Worm (Caenorhabditis elegans) whole organism, mixed stage, embryonic: ENCODE results near the gene lab-2.

Experiments
- M03D4.4 ChIP-seq: sonication (generic microtip); optimal IDR thresholded peaks from 2 replicates; lab custom pipeline; 2017; ENCODE audit warnings: mild to moderate bottlenecking, missing genetic modification characterization, missing compliant biosample characterization
- ceh-39 ChIP-seq: fragments of 150-350 bp; optimal IDR thresholded peaks from 2 replicates; lab custom pipeline; 2014; ENCODE audit warnings: missing biosample characterization, missing genetic modification characterization
- drap-1 ChIP-seq: fragments of 200-800 bp; sonication (Bioruptor generic); optimal IDR thresholded peaks from 3 replicates; lab custom pipeline; 2018; ENCODE audit warnings: mild to moderate bottlenecking, missing genetic modification characterization, missing compliant biosample characterization
- elt-1 ChIP-seq: sonication (generic microtip); optimal IDR thresholded peaks from 2 replicates; lab custom pipeline; 2017; ENCODE audit warnings: missing genetic modification characterization, mild to moderate bottlenecking, missing compliant biosample characterization, antibody characterized with exemption, moderate library complexity, borderline replicate concordance; ENCODE audit not compliant: insufficient read depth
- elt-3 ChIP-seq: fragments of 150-350 bp; optimal IDR thresholded peaks from 2 replicates; lab custom pipeline; 2014; ENCODE audit warnings: missing biosample characterization, missing genetic modification characterization
- flh-1 ChIP-seq: fragments of 200-800 bp; sonication (Bioruptor generic); optimal IDR thresholded peaks from 2 replicates; lab custom pipeline; 2018; ENCODE audit warnings: mild to moderate bottlenecking, missing genetic modification characterization, moderate library complexity, missing compliant biosample characterization
- lsy-2 ChIP-seq: fragments of 150-350 bp; optimal IDR thresholded peaks from 2 replicates; lab custom pipeline; 2014; ENCODE audit warnings: missing biosample characterization, missing genetic modification characterization
- mab-5 ChIP-seq: fragments of 150-350 bp; optimal IDR thresholded peaks from 2 replicates; lab custom pipeline; 2014; ENCODE audit warnings: missing biosample characterization, missing genetic modification characterization
- nhr-12 ChIP-seq: fragments of 150-350 bp; optimal IDR thresholded peaks from 2 replicates; lab custom pipeline; 2014; ENCODE audit warnings: missing biosample characterization, missing genetic modification characterization
- nhr-76 ChIP-seq: sonication (generic microtip); optimal IDR thresholded peaks from 2 replicates; lab custom pipeline; 2017; ENCODE audit warnings: missing biosample characterization, missing genetic modification characterization
- snpc-4 ChIP-seq: fragments of 150-350 bp; optimal IDR thresholded peaks from 2 replicates; lab custom pipeline; 2014; ENCODE audit warnings: missing biosample characterization, missing genetic modification characterization
- unc-120 ChIP-seq: sonication (generic microtip); optimal IDR thresholded peaks from 2 replicates; lab custom pipeline; 2017; ENCODE audit warnings: missing genetic modification characterization, missing compliant biosample characterization; ENCODE audit not compliant: poor library complexity, severe bottlenecking
- unc-62 ChIP-seq: fragments of 150-350 bp; optimal IDR thresholded peaks from 2 replicates; lab custom pipeline; 2014; ENCODE audit warnings: missing biosample characterization, missing genetic modification reagents, missing genetic modification characterization

- TF ChIP-seq nhr-12 (tag; lab: Kevin White, UChicago) (no peak), elt-3 (tag; lab: Kevin White, UChicago) (no peak), unc-62 (no peak), drap-1 (GFP tag; lab: Kevin White, UChicago) (no peak), snpc-4 (no peak), M03D4.4 (tag; lab: Kevin White, UChicago) (no peak), elt-1 (no peak), nhr-76 (tag; lab: Kevin White, UChicago) (no peak), ceh-39 (tag; lab: Kevin White, UChicago) (no peak), flh-1 (GFP tag; lab: Kevin White, UChicago) (no peak), mab-5 (no peak), lsy-2 (tag; lab: Kevin White, UChicago) (no peak), unc-120 (tag; lab: Kevin White, UChicago) (no peak)
Observed at ce11 chrIII:7305649-7305977, 23.8 kb downstream of the lab-2 start.
